Fruit fly (Drosophila melanogaster) whole organism, pupa: ENCODE data around the gene Mst27D.

Experiments used
- CG13204 ChIP-seq: fragments of 200-800 bp; sonication (Bioruptor generic); optimal IDR thresholded peaks from 2 replicates; lab custom pipeline; 2018; ENCODE audit warnings: missing biosample characterization, mild to moderate bottlenecking, missing genetic modification characterization, moderate library complexity
- CG14655 ChIP-seq: fragments of 200-800 bp; sonication (Bioruptor generic); optimal IDR thresholded peaks from 3 replicates; lab custom pipeline; 2017; ENCODE audit warnings: mild to moderate bottlenecking, missing biosample characterization, missing genetic modification reagents, missing genetic modification characterization

DNA sequence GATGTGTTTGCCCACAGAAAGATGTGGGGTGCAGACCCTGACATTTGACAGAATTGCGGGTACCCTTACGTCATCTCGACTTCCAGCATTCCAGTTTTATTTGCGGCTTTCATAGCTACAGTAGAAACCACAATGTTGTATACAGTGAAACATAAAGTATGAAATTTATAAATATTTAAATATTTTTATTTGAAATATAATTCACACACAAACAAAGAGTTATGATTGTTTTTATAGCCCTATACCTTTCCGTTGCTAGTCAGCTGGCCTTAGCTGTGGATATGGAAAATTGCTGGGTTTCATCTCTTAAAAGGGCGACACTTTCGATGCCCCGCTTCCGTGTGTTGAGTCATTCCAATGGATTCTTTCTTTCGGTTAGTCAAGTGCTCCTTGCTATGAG is 30.3 kb upstream of the Mst27D start:
- TF ChIP-seq CG14655 (peak; percentile 32), CG13204 (GFP tag; lab: Kevin White, UChicago) (no peak)
